Fruit fly (Drosophila melanogaster) whole organism, embryonic: ENCODE measurements around the gene Galphai.

Source experiments
- Atf6 ChIP-seq: fragments of 200-800 bp; sonication (Bioruptor generic); IDR thresholded peaks from 2 replicates; pipeline ENCODE4 v1.3.6; 2022; ENCODE audit warnings: missing biosample characterization, missing genetic modification characterization
- Bdp1 ChIP-seq: fragments of 200-800 bp; sonication (Bioruptor generic); optimal IDR thresholded peaks from 3 replicates; lab custom pipeline; 2016; ENCODE audit warnings: missing biosample characterization, missing genetic modification characterization
- CG10267 ChIP-seq: fragments of 200-800 bp; sonication (Bioruptor generic); optimal IDR thresholded peaks from 2 replicates; lab custom pipeline; 2018; ENCODE audit warnings: missing biosample characterization, mild to moderate bottlenecking, missing genetic modification characterization, moderate library complexity
- CG12219 ChIP-seq: fragments of 200-800 bp; sonication (Bioruptor generic); optimal IDR thresholded peaks from 3 replicates; lab custom pipeline; 2018; ENCODE audit warnings: missing biosample characterization, mild to moderate bottlenecking, missing genetic modification characterization
- CG12299 ChIP-seq: fragments of 200-800 bp; sonication (Bioruptor generic); optimal IDR thresholded peaks from 2 replicates; lab custom pipeline; 2018; ENCODE audit warnings: missing biosample characterization, mild to moderate bottlenecking, missing genetic modification characterization
- CG13296 ChIP-seq: fragments of 200-800 bp; sonication (Bioruptor generic); optimal IDR thresholded peaks from 3 replicates; lab custom pipeline; 2018; ENCODE audit warnings: missing biosample characterization, mild to moderate bottlenecking, missing genetic modification characterization
- CG13894 ChIP-seq: fragments of 200-800 bp; sonication (Bioruptor generic); optimal IDR thresholded peaks from 3 replicates; lab custom pipeline; 2018; ENCODE audit warnings: missing biosample characterization, mild to moderate bottlenecking, missing genetic modification characterization, moderate library complexity
- CG14014 ChIP-seq: fragments of 200-800 bp; sonication (Bioruptor generic); IDR thresholded peaks from 2 replicates; pipeline ENCODE4 v1.3.6; 2022; ENCODE audit warnings: missing biosample characterization, missing genetic modification characterization
- CG15073 ChIP-seq: fragments of 200-800 bp; sonication (Bioruptor generic); optimal IDR thresholded peaks from 2 replicates; lab custom pipeline; 2016; ENCODE audit warnings: missing biosample characterization, missing genetic modification characterization
- CG1603 ChIP-seq: fragments of 200-800 bp; sonication (Bioruptor generic); optimal IDR thresholded peaks from 2 replicates; lab custom pipeline; 2019; ENCODE audit warnings: missing biosample characterization, mild to moderate bottlenecking, missing genetic modification characterization, moderate library complexity
- CG17612 ChIP-seq: fragments of 200-800 bp; sonication (Bioruptor generic); IDR thresholded peaks from 2 replicates; pipeline ENCODE4 v1.3.6; 2022; ENCODE audit warnings: missing biosample characterization, missing genetic modification characterization
- CG17829 ChIP-seq: fragments of 200-800 bp; optimal IDR thresholded peaks from 2 replicates; lab custom pipeline; 2019; ENCODE audit warnings: missing biosample characterization, mild to moderate bottlenecking, missing genetic modification characterization, moderate library complexity
- CG1832 ChIP-seq: fragments of 200-800 bp; sonication (Bioruptor generic); optimal IDR thresholded peaks from 2 replicates; lab custom pipeline; 2017; ENCODE audit warnings: missing biosample characterization, mild to moderate bottlenecking, missing genetic modification characterization, inconsistent platforms
- CG2202 ChIP-seq: fragments of 200-800 bp; sonication (Bioruptor generic); optimal IDR thresholded peaks from 2 replicates; lab custom pipeline; 2018; ENCODE audit warnings: missing biosample characterization, mild to moderate bottlenecking, missing genetic modification characterization
- CG32772 ChIP-seq: fragments of 200-800 bp; sonication (Bioruptor generic); IDR thresholded peaks from 2 replicates; pipeline ENCODE4 v1.3.6; 2022; ENCODE audit warnings: missing biosample characterization, missing genetic modification characterization
- CG34224 ChIP-seq: fragments of 200-800 bp; sonication (Bioruptor generic); IDR thresholded peaks from 3 replicates; pipeline ENCODE4 v1.3.6; 2022; ENCODE audit warnings: missing biosample characterization, missing genetic modification characterization; ENCODE audit not compliant: partially characterized antibody
- CG3847 ChIP-seq: fragments of 200-800 bp; sonication (Bioruptor generic); IDR thresholded peaks from 2 replicates; pipeline ENCODE4 v1.3.6; 2022; ENCODE audit warnings: missing biosample characterization, missing genetic modification characterization
- CG8765 ChIP-seq: fragments of 200-800 bp; sonication (Bioruptor generic); IDR thresholded peaks from 2 replicates; pipeline ENCODE4 v1.3.6; 2022; ENCODE audit warnings: missing biosample characterization, missing genetic modification characterization
- Dfd ChIP-seq, 2 experiments: fragments of >200 bp; optimal IDR thresholded peaks; 2 replicates each; lab custom pipeline; 2017; ENCODE audit warnings: missing biosample characterization in 2 of 2, missing genetic modification characterization in 2 of 2
- Elba2 ChIP-seq: fragments of 200-800 bp; sonication (Bioruptor generic); optimal IDR thresholded peaks from 3 replicates; lab custom pipeline; 2016; ENCODE audit warnings: missing biosample characterization, missing genetic modification characterization
- Fer1 ChIP-seq: fragments of 200-800 bp; sonication (Bioruptor generic); optimal IDR thresholded peaks from 2 replicates; lab custom pipeline; 2017; ENCODE audit warnings: missing biosample characterization, mild to moderate bottlenecking, missing genetic modification characterization
- Fer2 ChIP-seq: fragments of 200-800 bp; sonication (Bioruptor generic); optimal IDR thresholded peaks from 2 replicates; lab custom pipeline; 2018; ENCODE audit warnings: missing biosample characterization, mild to moderate bottlenecking, missing genetic modification characterization, moderate library complexity
- HLH54F ChIP-seq: fragments of 200-800 bp; sonication (Bioruptor generic); optimal IDR thresholded peaks from 3 replicates; lab custom pipeline; 2016; ENCODE audit warnings: missing biosample characterization, missing genetic modification characterization
- Hsf ChIP-seq: fragments of 200-800 bp; sonication (Bioruptor generic); optimal IDR thresholded peaks from 3 replicates; lab custom pipeline; 2016; ENCODE audit warnings: missing biosample characterization, missing genetic modification characterization
- Kr ChIP-seq: fragments of 200-800 bp; sonication (Bioruptor generic); optimal IDR thresholded peaks from 2 replicates; lab custom pipeline; 2017; ENCODE audit warnings: missing biosample characterization, mild to moderate bottlenecking, missing genetic modification characterization
- Rfx ChIP-seq: fragments of 200-800 bp; sonication (Bioruptor generic); IDR thresholded peaks from 2 replicates; pipeline ENCODE4 v1.3.6; 2022; ENCODE audit warnings: missing biosample characterization, missing genetic modification characterization
- Taf1 ChIP-seq: fragments of 200-800 bp; sonication (Bioruptor generic); IDR thresholded peaks from 2 replicates; pipeline ENCODE4 v1.3.6; 2022; ENCODE audit warnings: missing biosample characterization, missing genetic modification characterization
- ap ChIP-seq: fragments of 200-800 bp; sonication (Bioruptor generic); IDR thresholded peaks from 2 replicates; pipeline ENCODE4 v1.3.6; 2022; ENCODE audit warnings: missing biosample characterization, missing genetic modification characterization
- ara ChIP-seq: fragments of 200-800 bp; sonication (Bioruptor generic); IDR thresholded peaks from 2 replicates; pipeline ENCODE4 v1.3.6; 2022; ENCODE audit warnings: missing biosample characterization, missing genetic modification characterization
- ase ChIP-seq: fragments of 200-800 bp; sonication (Bioruptor generic); IDR thresholded peaks from 3 replicates; pipeline ENCODE4 v1.3.6; 2022; ENCODE audit warnings: missing biosample characterization, missing genetic modification characterization
- br ChIP-seq: fragments of >200 bp; optimal IDR thresholded peaks from 2 replicates; lab custom pipeline; 2017
- cas ChIP-seq: fragments of 200-800 bp; sonication (Bioruptor generic); IDR thresholded peaks from 2 replicates; pipeline ENCODE4 v1.3.6; 2022; ENCODE audit warnings: missing biosample characterization, missing genetic modification characterization
- corto ChIP-seq: fragments of 200-800 bp; sonication (Bioruptor generic); optimal IDR thresholded peaks from 2 replicates; lab custom pipeline; 2016; ENCODE audit warnings: missing biosample characterization, mild to moderate bottlenecking, missing genetic modification characterization, moderate library complexity
- crol ChIP-seq: fragments of 200-800 bp; sonication (Bioruptor generic); IDR thresholded peaks from 2 replicates; pipeline ENCODE4 v1.3.6; 2022; ENCODE audit warnings: missing biosample characterization, missing genetic modification characterization
- dimm ChIP-seq: fragments of 200-800 bp; sonication (Bioruptor generic); IDR thresholded peaks from 2 replicates; pipeline ENCODE4 v1.3.6; 2022; ENCODE audit warnings: missing biosample characterization, missing genetic modification characterization
- dm ChIP-seq: fragments of 200-800 bp; sonication (Bioruptor generic); optimal IDR thresholded peaks from 3 replicates; lab custom pipeline; 2016; ENCODE audit warnings: missing biosample characterization, missing genetic modification characterization
- dmrt99B ChIP-seq: fragments of 200-800 bp; sonication (Bioruptor generic); optimal IDR thresholded peaks from 2 replicates; lab custom pipeline; 2018; ENCODE audit warnings: missing biosample characterization, mild to moderate bottlenecking, missing genetic modification characterization, moderate library complexity
- fd3F ChIP-seq: fragments of 200-800 bp; sonication (Bioruptor generic); optimal IDR thresholded peaks from 2 replicates; lab custom pipeline; 2018; ENCODE audit warnings: missing biosample characterization, mild to moderate bottlenecking, missing genetic modification characterization, moderate library complexity
- fd64A ChIP-seq: fragments of 200-800 bp; sonication (Bioruptor generic); optimal IDR thresholded peaks from 3 replicates; lab custom pipeline; 2018; ENCODE audit warnings: missing biosample characterization, mild to moderate bottlenecking, missing genetic modification characterization
- gem ChIP-seq: fragments of 200-800 bp; sonication (Bioruptor generic); optimal IDR thresholded peaks from 2 replicates; lab custom pipeline; 2019; ENCODE audit warnings: missing biosample characterization, mild to moderate bottlenecking, missing genetic modification characterization, moderate library complexity
- insv ChIP-seq, 2 experiments: fragments of 200-800 bp; sonication (Bioruptor generic); optimal IDR thresholded peaks; 3 replicates each; lab custom pipeline; 2016 to 2018; ENCODE audit warnings: missing biosample characterization in 2 of 2, missing genetic modification characterization in 2 of 2
- kni ChIP-seq: fragments of 200-800 bp; sonication (Bioruptor generic); optimal IDR thresholded peaks from 3 replicates; lab custom pipeline; 2017; ENCODE audit warnings: mild to moderate bottlenecking, missing biosample characterization, missing genetic modification reagents, missing genetic modification characterization
- phol ChIP-seq: fragments of 200-800 bp; sonication (Bioruptor generic); optimal IDR thresholded peaks from 3 replicates; lab custom pipeline; 2018; ENCODE audit warnings: missing biosample characterization, mild to moderate bottlenecking, missing genetic modification characterization, moderate library complexity
- pnt ChIP-seq: fragments of 200-800 bp; sonication (Bioruptor generic); optimal IDR thresholded peaks from 3 replicates; lab custom pipeline; 2016; ENCODE audit warnings: missing biosample characterization, missing genetic modification characterization
- sens ChIP-seq: fragments of 200-800 bp; sonication (Bioruptor generic); peaks from one replicate; lab custom pipeline; 2016; ENCODE audit warnings: missing biosample characterization, missing genetic modification characterization
- slou ChIP-seq: fragments of 200-800 bp; sonication (Bioruptor generic); optimal IDR thresholded peaks from 3 replicates; lab custom pipeline; 2016; ENCODE audit warnings: missing biosample characterization, missing genetic modification characterization
- sug ChIP-seq: fragments of 200-800 bp; optimal IDR thresholded peaks from 2 replicates; lab custom pipeline; 2019; ENCODE audit warnings: missing biosample characterization, mild to moderate bottlenecking, missing genetic modification characterization, moderate library complexity
- unpg ChIP-seq: fragments of 200-800 bp; sonication (Bioruptor generic); optimal IDR thresholded peaks from 3 replicates; lab custom pipeline; 2018; ENCODE audit warnings: missing biosample characterization, mild to moderate bottlenecking, missing genetic modification characterization, moderate library complexity
- wek ChIP-seq: fragments of 200-800 bp; sonication (Bioruptor generic); optimal IDR thresholded peaks from 3 replicates; lab custom pipeline; 2018; ENCODE audit warnings: missing biosample characterization, mild to moderate bottlenecking, missing genetic modification characterization, moderate library complexity
- zen2 ChIP-seq: fragments of 200-800 bp; sonication (Bioruptor generic); IDR thresholded peaks from 3 replicates; pipeline ENCODE4 v1.3.6; 2022; ENCODE audit warnings: missing biosample characterization, missing genetic modification characterization; ENCODE audit not compliant: partially characterized antibody

The Galphai gene

DNA sequence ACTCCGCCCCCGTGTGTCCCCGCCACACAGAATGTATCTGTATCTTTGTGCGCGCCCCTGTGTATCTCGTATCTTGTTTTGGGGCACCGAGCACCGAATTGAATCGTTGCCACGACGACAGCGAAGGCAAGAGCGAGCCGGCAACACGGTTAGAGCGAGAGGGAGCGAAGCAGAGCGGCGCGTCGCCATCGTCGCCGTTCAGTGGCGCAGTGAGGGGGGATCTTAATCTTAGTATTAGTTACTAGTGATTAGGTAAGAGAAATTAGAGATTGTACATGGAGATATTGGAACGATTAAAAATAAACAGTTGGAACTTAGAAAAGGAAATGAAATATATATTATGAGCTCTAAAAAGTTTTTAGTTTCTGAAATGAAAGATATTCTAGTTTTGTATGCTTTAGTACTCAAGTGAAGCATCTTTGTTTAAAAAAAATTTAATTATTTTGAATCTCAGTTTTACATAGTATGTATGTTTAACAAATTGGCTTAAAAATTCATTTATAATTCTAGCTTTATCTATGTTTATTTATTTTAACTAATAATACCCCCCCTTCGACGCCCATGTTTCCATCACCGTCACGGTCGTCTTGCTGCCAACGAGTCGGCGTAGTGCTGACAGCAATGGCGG lies 9.2 kb upstream of the Galphai start:
- peak; percentile 51; the same call in 1 of the 2 replicates for TF ChIP-seq CG14014 (GFP tag; lab: Robert Waterston, UW)
- peak; percentile 94 for TF ChIP-seq Fer1 (GFP tag; lab: Kevin White, UChicago)
- TF ChIP-seq Dfd (GFP tag; optimal IDR thresholded peaks at IDR 0.05; lab: Kevin White, UChicago): peak in 1 of 2 experiments; percentile 35
- peak; percentile 58 for TF ChIP-seq CG12299 (tag; lab: Kevin White, UChicago)
- TF ChIP-seq pnt (GFP tag; lab: Kevin White, UChicago): peak; percentile 74
- peak; percentile 81 for TF ChIP-seq CG3847 (GFP tag; lab: Robert Waterston, UW)
- peak; percentile 51 for TF ChIP-seq CG1603 (tag; lab: Kevin White, UChicago)
- peak; percentile 65 for TF ChIP-seq ase (GFP tag; lab: Robert Waterston, UW)
- 0 out of 2 replicates have a peak, but pooled peaks have one; percentile 20 for TF ChIP-seq dimm (GFP tag; lab: Robert Waterston, UW)
- peak; percentile 58 for TF ChIP-seq CG2202 (tag; lab: Kevin White, UChicago)
- peak; percentile 91 for TF ChIP-seq kni (GFP tag; lab: Kevin White, UChicago)
- peak; percentile 42; the same call in 1 of the 2 replicates for TF ChIP-seq ap
- peak; percentile 74 for TF ChIP-seq Atf6
- peak; percentile 95 for TF ChIP-seq gem (tag; lab: Kevin White, UChicago)
- no peak for TF ChIP-seq CG34224 (GFP tag; lab: Robert Waterston, UW)
- no peak for TF ChIP-seq wek (GFP tag; lab: Kevin White, UChicago)
- peak; percentile 52; the same call in 1 of the 2 replicates for TF ChIP-seq CG17612 (GFP tag; lab: Robert Waterston, UW)
- no peak for TF ChIP-seq cas (GFP tag; lab: Robert Waterston, UW)
- peak; percentile 87 for TF ChIP-seq sug (tag; lab: Kevin White, UChicago)
- peak; percentile 32 for TF ChIP-seq CG8765 (GFP tag; lab: Robert Waterston, UW)
- peak; percentile 80 for TF ChIP-seq unpg (GFP tag; lab: Kevin White, UChicago)
- TF ChIP-seq Bdp1 (GFP tag; lab: Kevin White, UChicago): no peak
- TF ChIP-seq CG32772 (GFP tag; lab: Robert Waterston, UW): peak; percentile 79
- peak; percentile 23 for TF ChIP-seq dm (GFP tag; lab: Kevin White, UChicago)
- peak; percentile 90 for TF ChIP-seq Rfx (GFP tag; lab: Robert Waterston, UW)
- TF ChIP-seq CG17829: peak; percentile 96
- TF ChIP-seq CG12219 (GFP tag; lab: Kevin White, UChicago): peak; percentile 32
- TF ChIP-seq ara: peak; percentile 70
- TF ChIP-seq CG1832 (GFP tag; lab: Kevin White, UChicago): peak; percentile 91
- TF ChIP-seq slou: peak; percentile 88
- TF ChIP-seq br (lab: Kevin White, UChicago): no peak
- TF ChIP-seq HLH54F (GFP tag; lab: Kevin White, UChicago): peak; percentile 34
- TF ChIP-seq crol (GFP tag; lab: Robert Waterston, UW): peak; percentile 68
- TF ChIP-seq Elba2 (GFP tag; lab: Kevin White, UChicago): no peak
- TF ChIP-seq insv (GFP tag; optimal IDR thresholded peaks at IDR 0.05; lab: Kevin White, UChicago): peak in 1 of 2 experiments; percentile 41
- no peak for TF ChIP-seq corto (GFP tag; lab: Kevin White, UChicago)
- peak; percentile 80 for TF ChIP-seq fd3F (GFP tag; lab: Kevin White, UChicago)
- TF ChIP-seq fd64A (GFP tag; lab: Kevin White, UChicago): peak; percentile 36
- TF ChIP-seq phol (tag; lab: Kevin White, UChicago): peak; percentile 97
- TF ChIP-seq Fer2: peak; percentile 68
- TF ChIP-seq Taf1 (GFP tag; lab: Robert Waterston, UW): peak; percentile 65
- peak; percentile 91 for TF ChIP-seq CG10267 (tag; lab: Kevin White, UChicago)
- peak; percentile 90 for TF ChIP-seq sens
- TF ChIP-seq dmrt99B (tag; lab: Kevin White, UChicago): peak; percentile 96
- TF ChIP-seq CG15073 (GFP tag; lab: Kevin White, UChicago): peak; percentile 40
- TF ChIP-seq Hsf (GFP tag; lab: Kevin White, UChicago): peak; percentile 71
- TF ChIP-seq CG13296 (GFP tag; lab: Kevin White, UChicago): peak; percentile 96
- TF ChIP-seq Kr: peak; percentile 9
- TF ChIP-seq zen2 (GFP tag; lab: Robert Waterston, UW): 0 out of 3 replicates have a peak, but pooled peaks have one; percentile 13
- TF ChIP-seq CG13894 (tag; lab: Kevin White, UChicago): peak; percentile 77
